Worm (Caenorhabditis elegans) whole organism, dauer: Measurements from ENCODE around the gene timp-1.

Source experiments
- unc-62 ChIP-seq: sonication (generic microtip); optimal IDR thresholded peaks from 2 replicates; lab custom pipeline; 2017; ENCODE audit warnings: missing biosample characterization, missing genetic modification reagents, missing genetic modification characterization

Gene timp-1

DNA sequence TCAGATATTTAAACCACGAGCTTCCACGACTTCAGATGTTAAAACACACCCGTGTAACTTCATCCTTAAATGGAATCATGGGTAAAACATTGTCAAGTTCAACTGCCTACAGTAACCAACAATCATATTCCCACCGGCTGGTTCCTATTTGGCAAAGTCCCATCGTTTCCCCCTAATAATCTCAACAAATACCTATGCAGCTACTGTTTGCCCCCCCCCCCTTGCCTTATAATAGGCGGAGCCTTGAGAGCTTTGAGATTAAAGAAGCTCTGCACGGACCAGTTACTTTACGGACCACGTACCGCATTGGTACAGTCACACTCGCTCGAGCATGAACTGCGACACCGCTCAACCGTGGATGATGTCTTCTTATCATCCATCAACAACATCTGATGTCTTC is 17.6 kb downstream of the timp-1 start, which contains the start of gene pax-1:
TSS of gene pax-1 (plus strand) at position 301 of the 400 bp plus-strand sequence.
- TF ChIP-seq unc-62: no peak

DNA sequence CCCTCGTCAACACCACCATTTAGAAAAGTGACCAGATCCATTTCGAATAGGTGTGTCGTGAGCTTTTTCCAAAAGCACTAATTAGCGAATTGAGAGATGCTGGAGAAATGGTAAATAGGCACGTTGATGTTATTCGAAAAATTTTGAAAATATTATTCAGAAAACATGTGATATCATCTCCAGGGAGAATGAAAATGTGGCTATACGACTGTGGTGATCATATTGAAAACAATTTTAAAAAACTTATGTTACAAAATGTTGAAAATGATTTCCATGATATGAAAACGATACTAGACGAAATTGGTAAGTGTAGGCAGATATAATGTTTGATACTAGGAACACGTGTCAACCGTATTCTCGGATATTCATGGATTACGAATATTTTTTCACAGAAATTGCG is 19.8 kb downstream of the timp-1 start, which contains the start of gene K07C11.10:
TSS of gene K07C11.10 (minus strand) at position 101 of the 400 bp plus-strand sequence.
- no peak for TF ChIP-seq unc-62

DNA sequence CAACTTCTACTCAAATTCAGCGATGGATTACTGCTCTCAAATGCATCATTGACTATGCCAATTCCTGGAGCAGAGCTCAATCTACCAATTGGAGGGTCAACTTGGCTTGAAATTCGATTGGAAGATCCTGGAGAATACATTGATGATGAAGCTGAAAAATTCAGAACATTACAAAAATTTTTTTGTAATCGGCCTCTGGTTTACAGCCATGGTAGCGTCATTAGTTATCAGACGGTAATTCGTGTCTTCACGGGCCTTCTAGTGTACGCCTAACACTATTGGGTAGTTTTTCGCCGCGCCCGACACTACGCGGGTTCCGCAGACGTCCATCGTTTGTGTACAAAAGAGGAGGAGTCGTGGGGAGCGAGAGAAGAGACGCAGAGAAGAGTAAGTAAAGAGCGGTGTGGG is 21.7 kb downstream of the timp-1 start:
- no peak for TF ChIP-seq unc-62

DNA sequence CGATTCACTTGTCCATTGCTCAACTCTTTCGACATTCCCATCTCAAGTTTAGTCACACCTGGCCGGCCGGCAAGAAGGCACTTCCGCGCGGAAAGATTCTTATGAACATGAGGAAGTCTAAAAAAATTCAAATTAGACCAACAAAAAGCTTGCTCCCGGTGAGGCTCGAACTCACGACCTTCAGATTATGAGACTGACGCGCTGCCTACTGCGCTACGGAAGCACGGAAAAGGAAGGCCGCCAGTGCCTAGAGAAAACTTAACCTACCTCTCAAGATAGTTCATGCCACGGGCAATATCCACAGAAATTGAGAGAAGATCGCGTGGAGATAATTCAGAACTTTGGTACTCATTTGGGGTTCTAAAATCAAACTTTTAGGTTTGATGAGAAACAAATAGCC is 23.0 kb downstream of the timp-1 start:
- no peak for TF ChIP-seq unc-62

DNA sequence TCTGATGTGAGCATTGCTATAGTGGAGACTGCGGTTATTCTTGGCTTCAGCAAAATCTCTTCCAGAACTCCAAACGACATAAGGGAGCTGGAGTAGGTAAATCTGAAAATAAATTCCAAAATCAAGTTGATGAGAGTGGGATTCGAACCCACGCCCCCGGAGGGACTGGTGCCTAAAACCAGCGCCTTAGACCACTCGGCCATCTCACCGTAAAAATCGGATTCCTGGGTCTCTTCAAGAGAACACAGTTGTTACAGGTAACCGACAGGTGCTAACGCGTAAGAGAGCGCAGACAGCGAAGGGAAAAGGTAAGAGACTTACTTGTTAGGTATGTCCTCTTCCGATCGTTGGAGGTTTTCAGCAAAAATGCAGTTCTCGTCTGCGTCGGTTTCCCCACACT is 28.3 kb downstream of the timp-1 start:
- TF ChIP-seq unc-62: no peak

DNA sequence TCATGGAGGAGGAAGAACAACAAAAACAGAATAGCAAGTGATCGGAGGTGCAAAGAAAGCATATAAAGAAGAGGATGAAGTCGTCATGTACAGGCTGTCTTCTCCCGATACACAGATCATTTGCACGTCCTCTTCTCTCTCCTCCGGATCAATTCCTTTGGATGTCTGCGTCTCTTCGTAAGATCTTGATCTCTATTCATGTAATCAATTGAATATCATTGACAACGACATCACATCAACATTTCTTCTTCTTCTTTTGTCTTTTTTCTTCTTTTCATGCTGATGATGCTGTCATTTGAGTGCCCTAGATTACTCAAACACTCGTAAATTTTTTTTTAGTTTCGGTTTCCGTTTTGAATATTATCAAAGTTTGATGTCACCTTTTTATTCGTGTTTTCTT is 31.3 kb downstream of the timp-1 start, which contains the start of gene rol-3:
TSS of gene rol-3 (minus strand) at position 120 of the 400 bp plus-strand sequence.
- no peak for TF ChIP-seq unc-62

DNA sequence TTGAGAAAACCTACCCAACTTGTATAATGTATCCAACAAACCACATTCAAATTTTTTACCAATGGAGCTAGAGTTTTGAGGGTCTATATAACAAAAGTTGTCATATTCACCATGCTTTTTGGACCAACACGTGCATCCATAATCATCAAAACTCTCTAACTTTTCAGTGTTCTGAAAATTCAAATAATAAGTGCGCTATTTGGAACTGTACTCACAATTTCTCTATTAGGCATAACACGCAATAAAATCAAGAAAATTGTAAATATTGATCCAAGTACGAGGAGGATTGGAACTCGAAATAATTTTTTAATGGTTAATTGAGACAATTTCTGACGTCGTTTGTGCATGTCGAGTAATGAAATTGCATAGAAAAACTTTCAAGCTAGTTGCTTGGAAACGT is 32.9 kb downstream of the timp-1 start, which contains the start of gene C16D9.3:
TSS of gene C16D9.3 (minus strand) at position 101 of the 400 bp plus-strand sequence.
- no peak for TF ChIP-seq unc-62

DNA sequence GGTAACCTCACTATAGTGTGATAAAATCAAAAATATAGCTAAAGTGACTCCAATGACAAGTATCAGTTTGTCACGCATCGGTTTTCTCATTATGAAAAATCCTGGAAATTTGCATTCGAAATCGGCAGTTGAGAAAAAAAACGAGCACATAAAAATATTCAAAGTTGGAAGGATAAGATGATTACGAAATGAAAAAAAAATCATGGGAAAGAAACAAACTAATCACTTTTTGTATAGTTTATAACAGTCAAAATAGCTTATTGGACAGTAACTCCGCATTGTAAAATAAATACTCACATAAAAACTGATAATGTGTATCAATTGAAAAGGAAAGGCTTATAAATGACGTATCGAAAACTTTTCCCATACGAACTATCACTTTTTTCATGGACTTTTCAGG is 35.8 kb downstream of the timp-1 start, which contains the start of gene C16D9.4:
TSS of gene C16D9.4 (minus strand) at position 101 of the 400 bp plus-strand sequence.
- TF ChIP-seq unc-62: no peak

DNA sequence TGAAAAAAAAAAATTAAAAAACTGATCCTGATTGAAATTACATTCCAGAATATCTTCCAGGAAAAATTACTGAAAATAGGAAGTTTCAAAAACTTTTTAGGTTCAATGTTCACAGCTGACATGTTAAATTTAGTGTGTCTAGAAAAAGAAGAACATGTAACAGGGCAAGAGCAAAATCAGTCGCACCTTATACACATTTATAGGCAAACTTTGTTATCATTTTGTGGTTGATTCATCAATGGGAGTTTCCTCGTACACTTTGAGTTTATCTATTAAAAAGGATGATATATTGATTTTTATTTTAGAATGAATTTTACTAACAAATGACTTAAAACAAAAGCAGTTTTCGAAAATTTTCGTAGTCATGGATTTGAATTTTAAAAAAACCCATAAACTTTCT is 36.2 kb downstream of the timp-1 start:
- no peak for TF ChIP-seq unc-62

DNA sequence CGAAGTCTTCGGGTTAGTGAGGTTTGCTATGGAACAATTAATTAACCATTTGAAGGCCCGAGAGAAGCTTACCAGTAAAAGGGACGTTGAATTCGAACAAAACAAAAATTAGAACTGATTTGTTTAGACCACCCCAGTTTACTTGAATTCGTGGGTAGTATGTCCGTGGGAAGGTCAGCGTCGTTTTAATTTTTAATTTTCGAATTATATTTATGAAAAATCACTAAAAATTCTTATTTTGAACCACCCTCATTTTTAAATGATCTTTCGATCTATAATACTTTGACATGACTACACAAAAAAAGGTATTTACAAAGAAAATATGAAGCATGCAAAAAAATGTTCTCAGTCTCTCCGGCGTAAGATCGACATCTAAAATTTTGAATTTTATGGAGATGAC is 38.4 kb downstream of the timp-1 start, which contains the start of gene C16D9.5:
TSS of gene C16D9.5 (minus strand) at position 101 of the 400 bp plus-strand sequence.
- TF ChIP-seq unc-62: no peak

DNA sequence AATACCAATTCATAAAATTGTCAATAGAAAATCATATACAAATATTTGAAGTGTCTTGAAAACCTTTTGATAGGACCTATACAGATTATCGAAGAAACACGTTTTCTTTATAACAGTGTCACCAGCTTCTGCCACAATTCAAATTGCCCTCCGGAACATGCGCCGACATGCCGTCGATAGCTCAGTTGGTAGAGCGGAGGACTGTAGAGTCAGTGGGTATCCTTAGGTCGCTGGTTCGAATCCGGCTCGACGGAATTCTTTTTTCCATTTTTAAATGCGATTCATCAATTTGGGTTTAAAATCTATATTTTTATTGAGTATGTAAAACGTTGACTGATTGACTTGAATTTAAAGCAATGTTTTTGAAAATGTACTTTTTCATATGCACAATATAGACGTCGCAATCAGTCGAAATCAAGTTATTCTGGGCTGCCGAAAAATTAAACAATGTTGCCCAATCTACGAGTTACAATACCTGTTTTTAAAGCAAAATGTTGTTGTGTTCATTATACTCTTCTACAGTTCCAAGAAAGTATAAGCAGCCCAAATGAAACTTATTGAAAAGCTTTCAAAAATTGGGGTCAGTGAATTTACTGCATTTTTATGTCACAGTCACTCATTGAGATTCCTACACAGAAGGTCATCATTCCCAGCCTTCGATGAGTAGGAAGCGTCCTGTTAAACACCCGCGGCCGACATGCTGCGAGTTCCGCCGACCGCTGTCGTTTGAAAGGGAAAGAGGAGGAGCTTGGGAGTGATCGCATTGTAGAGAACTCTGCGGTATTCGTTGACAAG is 40.5 kb downstream of the timp-1 start:
- no peak for TF ChIP-seq unc-62

DNA sequence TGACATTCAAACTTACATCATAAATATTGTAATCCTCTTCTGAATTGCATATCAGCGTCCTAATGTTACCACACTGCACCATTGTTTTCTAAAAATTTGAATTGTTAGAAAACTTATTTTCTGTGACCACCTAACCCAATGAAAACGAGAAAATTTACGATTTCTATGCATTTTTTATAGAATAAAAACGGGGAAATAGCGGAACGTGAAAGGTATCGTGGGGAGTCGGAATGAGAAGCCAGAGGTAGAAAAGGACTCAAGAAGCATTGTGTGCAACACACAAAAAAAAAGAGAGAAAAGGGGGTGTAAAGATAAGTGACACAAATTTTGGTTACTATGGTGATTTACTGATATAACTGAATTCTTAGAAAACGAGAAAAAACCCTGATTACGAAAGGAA is 43.2 kb downstream of the timp-1 start, which contains the start of gene C16D9.6:
TSS of gene C16D9.6 (minus strand) at position 101 of the 400 bp plus-strand sequence.
- TF ChIP-seq unc-62: no peak

DNA sequence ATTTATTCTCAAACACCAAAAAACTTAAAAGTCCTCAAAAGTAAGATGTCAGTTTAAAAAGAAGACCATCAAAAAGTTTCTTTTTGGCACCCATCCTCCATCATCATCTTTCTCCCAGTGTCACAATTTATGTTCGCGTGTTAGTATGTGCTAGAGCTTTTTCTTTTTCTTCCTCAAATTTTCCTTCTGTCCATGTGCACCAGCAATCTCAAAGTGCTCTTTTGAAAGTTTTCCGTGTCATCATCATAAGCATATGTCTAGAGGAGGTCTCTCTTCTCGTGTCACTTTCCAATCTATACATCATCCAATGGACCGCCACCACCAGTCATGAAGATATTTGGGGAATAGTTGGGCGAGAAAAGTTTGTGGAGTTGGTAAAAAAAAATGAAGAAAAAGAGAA is 44.0 kb downstream of the timp-1 start:
- TF ChIP-seq unc-62: no peak

DNA sequence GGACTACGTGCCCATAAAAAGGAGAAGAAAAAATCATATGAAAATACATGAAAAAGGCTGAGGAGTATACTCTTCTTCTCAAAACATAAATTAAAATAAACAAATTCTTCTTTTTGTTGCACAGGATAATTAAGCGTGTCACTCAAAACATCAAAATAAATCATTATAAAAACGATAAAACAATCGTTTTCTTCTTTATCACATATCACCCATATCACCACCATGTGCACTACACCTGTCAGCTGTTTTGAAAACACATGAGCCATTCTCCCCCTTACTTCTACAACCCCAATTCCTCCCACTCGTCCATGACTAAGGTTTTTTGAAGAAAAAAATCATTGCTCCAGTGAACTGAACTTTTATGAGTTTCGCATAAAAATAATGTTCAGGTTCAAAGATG is 45.5 kb downstream of the timp-1 start:
- no peak for TF ChIP-seq unc-62

DNA sequence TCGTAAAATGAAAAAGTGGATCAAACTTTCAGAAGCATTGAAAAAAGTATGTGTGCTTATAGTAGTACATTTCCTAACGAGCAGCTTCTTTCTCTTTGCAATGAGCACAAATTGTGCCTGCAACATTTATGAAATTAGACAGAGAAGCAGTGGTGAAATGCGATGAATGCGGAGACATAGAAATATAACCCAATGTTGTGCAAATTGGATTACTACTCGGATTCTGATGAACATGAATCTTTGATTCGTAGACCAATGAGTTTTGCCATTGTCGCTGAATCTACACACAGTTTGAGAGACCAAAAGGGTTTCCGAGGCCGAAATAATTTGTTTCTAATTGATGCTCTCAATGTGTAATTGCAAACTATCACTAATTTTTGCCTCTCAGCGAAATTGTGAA is 46.9 kb downstream of the timp-1 start:
- no peak for TF ChIP-seq unc-62

DNA sequence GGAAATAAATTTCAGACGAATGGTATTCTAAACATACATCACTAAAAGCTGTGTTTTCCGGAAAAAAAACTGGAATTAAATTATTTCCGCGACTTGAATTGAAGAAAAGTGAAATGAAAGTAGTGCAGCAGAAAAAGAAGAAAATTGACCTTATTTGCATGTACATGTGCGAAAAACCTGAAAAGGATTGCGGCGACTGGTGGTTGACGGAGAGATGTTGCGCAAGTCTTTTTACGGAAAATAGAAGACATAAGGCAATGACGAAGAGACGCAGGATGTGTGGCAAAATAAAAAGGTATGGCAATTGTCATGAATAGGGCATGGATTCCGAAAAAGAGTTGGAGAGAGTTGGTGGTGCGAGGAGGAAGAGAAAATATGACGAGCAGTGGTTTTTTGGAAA is 47.9 kb downstream of the timp-1 start:
- no peak for TF ChIP-seq unc-62
